Worm (Caenorhabditis elegans) whole organism, early embryonic: ENCODE measurements around the gene fbxa-202.

Experiments
- B0310.2 ChIP-seq: sonication (generic microtip); optimal IDR thresholded peaks from 2 replicates; lab custom pipeline; 2016; ENCODE audit warnings: mild to moderate bottlenecking, missing genetic modification characterization, missing compliant biosample characterization
- F13C5.2 ChIP-seq: sonication (generic microtip); optimal IDR thresholded peaks from 2 replicates; lab custom pipeline; 2017; ENCODE audit warnings: mild to moderate bottlenecking, missing genetic modification characterization, inconsistent platforms, missing compliant biosample characterization
- aly-1 ChIP-seq: sonication (generic microtip); optimal IDR thresholded peaks from 2 replicates; lab custom pipeline; 2016; ENCODE audit warnings: missing genetic modification characterization, missing compliant biosample characterization
- ama-1 ChIP-seq: fragments of 150-350 bp; optimal IDR thresholded peaks from 2 replicates; lab custom pipeline; 2014
- ceh-13 ChIP-seq: fragments of 200-800 bp; sonication (Bioruptor generic); optimal IDR thresholded peaks from 2 replicates; lab custom pipeline; 2018; ENCODE audit warnings: mild to moderate bottlenecking, missing genetic modification characterization, missing compliant biosample characterization
- ceh-36 ChIP-seq: sonication (generic microtip); optimal IDR thresholded peaks from 2 replicates; lab custom pipeline; 2016; ENCODE audit warnings: missing genetic modification characterization, inconsistent platforms, missing compliant biosample characterization
- ets-7 ChIP-seq: sonication (generic microtip); optimal IDR thresholded peaks from 2 replicates; lab custom pipeline; 2016; ENCODE audit warnings: missing genotype, missing genetic modification characterization, missing compliant biosample characterization
- flt-1 ChIP-seq: fragments of 200-800 bp; sonication (Bioruptor generic); IDR thresholded peaks from 2 replicates; pipeline ENCODE4 v1.3.6; 2022; ENCODE audit warnings: missing genetic modification characterization, missing compliant biosample characterization
- hmbx-1 ChIP-seq: sonication (generic microtip); optimal IDR thresholded peaks from 2 replicates; lab custom pipeline; 2016; ENCODE audit warnings: mild to moderate bottlenecking, missing genetic modification characterization, missing compliant biosample characterization
- hmg-4 ChIP-seq: fragments of 200-800 bp; sonication (Bioruptor generic); optimal IDR thresholded peaks from 2 replicates; lab custom pipeline; 2018; ENCODE audit warnings: mild to moderate bottlenecking, missing genetic modification characterization, missing compliant biosample characterization
- hnd-1 ChIP-seq: sonication (generic microtip); optimal IDR thresholded peaks from 2 replicates; lab custom pipeline; 2016; ENCODE audit warnings: missing genetic modification characterization, missing compliant biosample characterization
- pes-1 ChIP-seq: fragments of 200-800 bp; sonication (Bioruptor generic); IDR thresholded peaks from 2 replicates; pipeline ENCODE4 v1.3.6; 2022; ENCODE audit warnings: missing genetic modification reagents, missing genetic modification characterization, missing compliant biosample characterization
- scrt-1 ChIP-seq: fragments of 200-800 bp; sonication (Bioruptor generic); IDR thresholded peaks from 2 replicates; pipeline ENCODE4 v1.3.6; 2022; ENCODE audit warnings: missing genetic modification characterization, missing compliant biosample characterization
- sea-1 ChIP-seq: fragments of 200-800 bp; sonication (Bioruptor generic); conservative IDR thresholded peaks from 2 replicates; pipeline ENCODE4 v1.3.6; 2022; ENCODE audit warnings: missing genetic modification characterization, missing compliant biosample characterization
- tbx-11 ChIP-seq: fragments of 200-800 bp; sonication (Bioruptor generic); IDR thresholded peaks from 2 replicates; pipeline ENCODE4 v1.3.6; 2022; ENCODE audit warnings: missing genetic modification characterization, missing compliant biosample characterization
- tbx-37 ChIP-seq: fragments of 200-800 bp; sonication (Bioruptor generic); conservative IDR thresholded peaks from 2 replicates; pipeline ENCODE4 v1.3.6; 2022; ENCODE audit warnings: missing genetic modification reagents, missing genetic modification characterization, missing compliant biosample characterization
- tra-4 ChIP-seq: sonication (generic microtip); optimal IDR thresholded peaks from 2 replicates; lab custom pipeline; 2017; ENCODE audit warnings: missing genetic modification characterization, missing compliant biosample characterization

Gene fbxa-202

DNA sequence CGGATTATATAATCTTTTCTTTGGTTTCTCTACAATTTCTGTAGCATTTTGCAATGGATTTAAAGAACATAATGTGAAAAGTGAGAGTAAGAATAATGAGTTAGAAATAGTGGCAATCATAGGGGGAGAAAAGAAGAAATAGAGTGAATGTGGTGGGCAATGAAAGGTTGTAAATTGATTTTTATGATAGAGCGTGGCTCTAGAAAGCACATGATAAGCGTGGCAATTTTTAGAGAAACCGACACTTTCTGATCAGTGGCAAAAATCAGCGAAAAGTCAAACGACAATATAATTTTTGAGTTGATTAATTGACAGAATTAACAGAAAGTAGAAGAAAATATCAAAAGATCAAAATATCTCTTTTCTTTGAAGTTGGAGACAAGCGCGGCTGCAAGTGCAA, 34.7 kb upstream of the fbxa-202 start, which contains the start of gene K12B6.9:
Gene K12B6.9, minus strand, starts transcription at position 266 of the 400 bp plus-strand sequence.
- TF ChIP-seq B0310.2 (no peak), pes-1 (GFP tag; lab: Robert Waterston, UW) (no peak), sea-1 (GFP tag; lab: Robert Waterston, UW) (no peak), tbx-37 (GFP tag; lab: Robert Waterston, UW) (no peak), hnd-1 (no peak), F13C5.2 (no peak), ama-1 (lab: Kevin White, UChicago) (no peak), tbx-11 (no peak)

DNA sequence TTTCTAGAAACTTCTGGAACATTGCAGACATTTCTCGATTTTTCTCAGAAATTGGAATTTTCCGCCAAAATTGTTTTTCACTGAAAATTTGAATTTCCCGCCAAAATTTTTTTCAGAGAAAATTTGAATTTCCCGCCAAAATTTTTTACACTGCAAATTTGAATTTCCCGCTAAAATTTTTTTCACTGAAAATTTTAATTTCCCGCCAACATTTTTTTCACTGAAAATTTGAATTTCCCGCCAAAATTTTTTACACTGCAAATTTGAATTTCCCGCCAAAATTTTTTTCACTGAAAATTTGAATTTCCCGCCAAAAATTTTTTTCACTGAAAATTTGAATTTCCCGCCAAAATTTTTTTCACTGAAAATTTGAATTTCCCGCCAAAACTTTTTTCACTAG, 30.5 kb upstream of the fbxa-202 start:
- peak; percentile 59; the same call in 1 of the 2 replicates for TF ChIP-seq pes-1 (GFP tag; lab: Robert Waterston, UW)

DNA sequence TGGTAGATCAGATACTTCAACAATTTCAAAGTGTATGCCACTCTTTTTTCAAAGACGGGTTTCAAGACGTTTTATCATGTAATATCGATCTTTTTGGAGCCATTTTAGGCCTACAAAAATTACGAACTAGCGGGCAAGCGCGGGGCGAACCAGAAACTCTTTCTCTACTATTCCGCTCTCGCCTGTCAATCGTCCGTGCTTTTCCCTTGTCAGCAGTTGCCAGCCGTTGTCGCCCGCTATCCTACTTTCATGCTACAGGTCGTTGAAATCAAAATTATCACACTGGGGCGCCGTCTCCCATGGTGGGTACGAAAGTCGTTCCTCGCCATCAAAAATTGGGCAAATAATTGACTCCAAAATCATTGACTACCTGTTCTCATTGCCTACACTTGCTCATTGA, 26.0 kb upstream of the fbxa-202 start:
- TF ChIP-seq flt-1 (GFP tag; lab: Robert Waterston, UW) (no peak), ama-1 (lab: Kevin White, UChicago) (no peak), sea-1 (GFP tag; lab: Robert Waterston, UW) (no peak), B0310.2 (no peak), hnd-1 (no peak), pes-1 (GFP tag; lab: Robert Waterston, UW) (no peak), aly-1 (no peak), ceh-36 (tag; lab: Kevin White, UChicago) (no peak)

DNA sequence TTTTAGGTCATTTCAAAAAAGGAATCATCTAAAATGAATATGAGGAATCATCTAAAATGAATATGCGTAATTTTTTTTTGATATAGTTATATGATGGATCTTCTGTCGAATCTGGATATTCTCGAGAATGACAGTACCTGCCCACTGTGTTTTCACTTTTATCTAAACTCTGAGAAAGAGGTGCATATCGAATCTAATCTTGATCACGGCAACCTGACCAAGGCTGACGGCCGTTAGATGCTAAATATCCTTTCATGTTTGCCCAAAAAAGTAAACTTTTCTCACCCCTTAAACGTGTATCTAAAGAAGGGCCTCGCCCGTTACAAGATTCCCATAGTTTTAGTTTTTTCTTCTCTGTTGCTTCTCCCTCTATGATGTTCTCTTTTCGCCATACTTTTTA, 24.6 kb upstream of the fbxa-202 start:
- TF ChIP-seq B0310.2: no peak

DNA sequence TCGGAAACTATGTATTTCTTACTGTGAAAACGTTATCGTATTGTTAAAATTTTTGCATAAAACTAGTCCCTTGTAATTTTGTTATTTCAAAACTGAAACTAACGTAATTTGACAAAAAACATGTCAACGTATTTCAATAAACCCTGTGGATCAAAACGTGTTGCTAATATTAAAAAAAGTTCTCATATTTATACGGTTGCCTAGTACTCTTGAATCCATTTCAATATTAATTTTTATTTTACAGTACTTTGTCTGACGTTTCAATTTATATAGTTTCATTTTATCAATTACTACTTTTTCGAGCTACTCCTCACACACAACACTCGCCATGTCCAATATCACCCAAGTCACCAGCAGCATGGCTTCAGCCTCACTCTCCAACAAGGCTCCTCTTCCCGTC, 23.6 kb upstream of the fbxa-202 start, which contains the start of gene sago-1:
Gene sago-1, plus strand, starts transcription at position 301 of the 400 bp plus-strand sequence.
- no peak for TF ChIP-seq tbx-11
- no peak for TF ChIP-seq B0310.2
- no peak for TF ChIP-seq ceh-36 (tag; lab: Kevin White, UChicago)
- no peak for TF ChIP-seq sea-1 (GFP tag; lab: Robert Waterston, UW)
- TF ChIP-seq pes-1 (GFP tag; lab: Robert Waterston, UW): no peak
- no peak for TF ChIP-seq ets-7 (tag; lab: Kevin White, UChicago)
- TF ChIP-seq hmbx-1 (tag; lab: Kevin White, UChicago): no peak
- no peak for TF ChIP-seq aly-1
- no peak for TF ChIP-seq F13C5.2
- TF ChIP-seq tbx-37 (GFP tag; lab: Robert Waterston, UW): no peak
- TF ChIP-seq hnd-1: no peak
- TF ChIP-seq ama-1 (lab: Kevin White, UChicago): no peak
- no peak for TF ChIP-seq tra-4 (tag; lab: Kevin White, UChicago)
- no peak for TF ChIP-seq ceh-13 (GFP tag; lab: Kevin White, UChicago)
- TF ChIP-seq hmg-4 (GFP tag; lab: Kevin White, UChicago): no peak
- TF ChIP-seq flt-1 (GFP tag; lab: Robert Waterston, UW): no peak

DNA sequence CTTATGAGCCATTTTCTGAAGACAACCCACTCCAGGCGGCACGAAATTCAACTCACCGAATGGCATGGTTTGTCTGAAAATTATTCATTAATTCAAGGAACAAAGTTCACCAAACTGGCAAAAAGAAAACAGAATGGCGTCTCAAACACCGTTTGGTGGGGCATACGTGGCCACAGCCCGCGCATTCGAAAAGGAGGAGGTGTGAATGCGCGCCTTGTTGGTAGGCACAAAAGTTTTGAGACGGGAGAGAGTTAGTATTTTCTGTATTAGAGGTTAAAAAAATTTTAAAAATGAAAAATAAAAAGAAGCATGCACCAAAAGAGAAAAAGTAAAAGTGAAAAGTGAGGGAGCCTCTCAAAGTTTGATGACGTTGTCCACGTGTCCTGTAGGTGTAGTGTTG, 15.1 kb upstream of the fbxa-202 start:
- no peak for TF ChIP-seq sea-1 (GFP tag; lab: Robert Waterston, UW)
- no peak for TF ChIP-seq ceh-36 (tag; lab: Kevin White, UChicago)
- TF ChIP-seq hmbx-1 (tag; lab: Kevin White, UChicago): no peak
- TF ChIP-seq B0310.2: no peak
- no peak for TF ChIP-seq pes-1 (GFP tag; lab: Robert Waterston, UW)
- TF ChIP-seq ets-7 (tag; lab: Kevin White, UChicago): no peak
- TF ChIP-seq flt-1 (GFP tag; lab: Robert Waterston, UW): no peak

DNA sequence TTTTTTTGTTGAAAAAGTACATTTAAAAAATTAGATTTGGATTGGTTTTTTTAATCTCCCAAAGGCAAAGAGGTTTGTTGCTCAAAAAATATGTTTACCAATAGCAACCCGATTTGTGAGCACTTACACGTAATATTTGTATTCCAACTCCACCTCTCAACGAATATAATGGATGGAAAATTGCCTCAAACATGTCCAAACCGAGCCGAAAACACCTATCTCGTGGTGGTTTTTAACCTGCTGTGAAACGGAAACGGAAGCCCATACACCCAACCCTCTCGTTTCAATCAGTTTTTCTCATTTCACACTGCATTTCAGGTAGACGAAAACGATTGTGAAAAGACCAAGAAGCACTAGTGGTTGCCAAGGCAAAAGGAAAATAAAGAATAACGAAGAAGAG, 10.4 kb upstream of the fbxa-202 start, which contains the start of gene cest-24:
Gene cest-24, plus strand, starts transcription at position 301 of the 400 bp plus-strand sequence.
- TF ChIP-seq sea-1 (GFP tag; lab: Robert Waterston, UW) (no peak), pes-1 (GFP tag; lab: Robert Waterston, UW) (no peak), hnd-1 (no peak), hmbx-1 (tag; lab: Kevin White, UChicago) (no peak), F13C5.2 (no peak), scrt-1 (GFP tag; lab: Robert Waterston, UW) (no peak), tra-4 (tag; lab: Kevin White, UChicago) (no peak)

DNA sequence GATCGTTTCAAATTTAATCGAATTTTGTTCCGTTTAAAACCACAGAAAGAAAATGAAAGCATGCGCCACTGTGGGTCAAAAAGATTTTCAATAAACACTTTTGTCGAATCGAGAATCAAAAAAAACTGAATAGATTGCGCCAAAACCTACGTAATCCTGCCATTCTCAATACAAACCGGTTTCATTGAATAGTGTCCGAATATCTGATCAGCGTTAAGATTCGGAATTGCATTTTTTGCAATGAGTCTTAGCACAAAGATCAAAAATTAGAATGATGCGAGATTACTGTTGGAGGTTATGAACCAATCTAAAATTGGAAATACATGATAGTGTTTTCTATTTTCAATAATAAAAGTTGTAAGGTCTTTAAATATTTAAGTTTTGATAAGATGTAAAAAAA, 9.2 kb upstream of the fbxa-202 start:
- TF ChIP-seq B0310.2 (no peak), aly-1 (no peak), tbx-11 (no peak), scrt-1 (GFP tag; lab: Robert Waterston, UW) (no peak), ceh-13 (GFP tag; lab: Kevin White, UChicago) (no peak), sea-1 (GFP tag; lab: Robert Waterston, UW) (no peak), ets-7 (tag; lab: Kevin White, UChicago) (no peak), hmbx-1 (tag; lab: Kevin White, UChicago) (no peak), flt-1 (GFP tag; lab: Robert Waterston, UW) (no peak), tbx-37 (GFP tag; lab: Robert Waterston, UW) (no peak)

DNA sequence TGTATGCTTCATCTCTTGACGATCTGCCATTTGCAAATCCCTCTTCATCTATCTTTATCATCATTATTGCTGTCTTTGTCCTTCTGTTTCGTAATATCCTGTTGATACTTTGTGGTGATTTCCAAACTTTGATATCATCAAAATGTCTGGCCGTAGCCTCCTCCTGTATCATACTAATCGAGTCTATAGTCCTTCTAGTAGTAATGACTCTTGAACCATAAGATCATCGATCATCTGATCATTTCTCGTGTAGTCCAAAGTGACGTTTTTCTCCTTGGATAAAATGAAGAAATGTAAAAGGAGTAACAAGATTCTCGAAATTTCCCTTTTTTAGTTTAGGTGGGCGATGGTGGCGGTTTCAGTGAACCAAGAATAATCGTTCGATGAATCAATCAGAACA, 7.7 kb upstream of the fbxa-202 start:
- TF ChIP-seq scrt-1 (GFP tag; lab: Robert Waterston, UW): no peak
- no peak for TF ChIP-seq flt-1 (GFP tag; lab: Robert Waterston, UW)
- TF ChIP-seq tbx-37 (GFP tag; lab: Robert Waterston, UW): no peak
- TF ChIP-seq ets-7 (tag; lab: Kevin White, UChicago): no peak
- TF ChIP-seq aly-1: no peak
